Fruit fly (Drosophila melanogaster): Measurements from ENCODE around the gene CG9269.

CG9269 gene

dm6 chr3R:13662149-13662548 is 46.4 kb downstream of the CG9269 start:
- TF ChIP-seq dl (GFP tag; optimal IDR thresholded peaks at IDR 0.05; ENCODE audit: insufficient read depth in 1 of 2, partially characterized antibody in 2 of 2), result no peak
- TF ChIP-seq CG9705 (GFP tag; optimal IDR thresholded peaks at IDR 0.05), result no peak
- no peak for TF ChIP-seq dmrt93B (GFP tag; optimal IDR thresholded peaks at IDR 0.05)
- TF ChIP-seq br (GFP tag; optimal IDR thresholded peaks at IDR 0.05), result no peak
- TF ChIP-seq Abd-B (GFP tag; optimal IDR thresholded peaks at IDR 0.05), result no peak
- no peak for TF ChIP-seq brk (GFP tag; optimal IDR thresholded peaks at IDR 0.05)
- TF ChIP-seq foxo (GFP tag; optimal IDR thresholded peaks at IDR 0.05), result no peak
- no peak for TF ChIP-seq Hnf4 (GFP tag; optimal IDR thresholded peaks at IDR 0.05)
- no peak for TF ChIP-seq HLH106 (tag; optimal IDR thresholded peaks at IDR 0.05)
- TF ChIP-seq Dfd (GFP tag; optimal IDR thresholded peaks at IDR 0.05), result no peak
- TF ChIP-seq CG32264 (GFP tag; optimal IDR thresholded peaks at IDR 0.05), result no peak
- no peak for TF ChIP-seq woc (GFP tag; optimal IDR thresholded peaks at IDR 0.05)

- TF ChIP-seq dl (GFP tag; optimal IDR thresholded peaks at IDR 0.05; ENCODE audit: insufficient read depth in 1 of 2, partially characterized antibody in 2 of 2) (no peak), Hr83 (GFP tag; optimal IDR thresholded peaks at IDR 0.05; ENCODE audit: poor library complexity, severe bottlenecking) (no peak), CG32264 (GFP tag; optimal IDR thresholded peaks at IDR 0.05) (no peak), rgr (GFP tag; optimal IDR thresholded peaks at IDR 0.05) (no peak), Hr78 (GFP tag; optimal IDR thresholded peaks at IDR 0.05) (no peak), CrebA (GFP tag; optimal IDR thresholded peaks at IDR 0.05; ENCODE audit: borderline replicate concordance) (no peak), sv (GFP tag; optimal IDR thresholded peaks at IDR 0.05) (no peak), CG9705 (GFP tag; optimal IDR thresholded peaks at IDR 0.05) (no peak), Jra (GFP tag; optimal IDR thresholded peaks at IDR 0.05) (no peak), ey (GFP tag; optimal IDR thresholded peaks at IDR 0.05) (no peak), GATAd (GFP tag; optimal IDR thresholded peaks at IDR 0.05) (no peak), br (GFP tag; optimal IDR thresholded peaks at IDR 0.05) (no peak), dmrt93B (GFP tag; optimal IDR thresholded peaks at IDR 0.05) (no peak), pan (optimal IDR thresholded peaks at IDR 0.05) (no peak), foxo (GFP tag; optimal IDR thresholded peaks at IDR 0.05) (no peak)
Observed at dm6 chr3R:13665992-13666391, 50.3 kb downstream of the CG9269 start.
